Fruit fly (Drosophila melanogaster) whole organism, embryonic: ENCODE results near the gene smash.

Experiments used
- Ada2b ChIP-seq: fragments of 200-800 bp; sonication (Bioruptor generic); IDR thresholded peaks from 2 replicates; pipeline ENCODE4 v1.3.6; 2022; ENCODE audit warnings: missing biosample characterization, missing genetic modification characterization
- Awh ChIP-seq: fragments of 200-800 bp; sonication (Bioruptor generic); IDR thresholded peaks from 2 replicates; pipeline ENCODE4, ENCODE4 v1.3.6; 2022; ENCODE audit warnings: missing biosample characterization, missing genetic modification characterization
- CG1024 ChIP-seq: fragments of 200-800 bp; sonication (Bioruptor generic); IDR thresholded peaks from 2 replicates; pipeline ENCODE4 v1.3.6; 2022; ENCODE audit warnings: missing biosample characterization, missing genetic modification characterization
- CG10431 ChIP-seq: fragments of 200-800 bp; sonication (Bioruptor generic); optimal IDR thresholded peaks from 3 replicates; lab custom pipeline; 2018; ENCODE audit warnings: missing biosample characterization, mild to moderate bottlenecking, missing genetic modification characterization
- CG11247 ChIP-seq: fragments of 200-800 bp; sonication (Bioruptor generic); IDR thresholded peaks from 2 replicates; pipeline ENCODE4 v1.3.6; 2022; ENCODE audit warnings: missing biosample characterization, missing genetic modification characterization
- CG11398 ChIP-seq: fragments of 200-800 bp; sonication (Bioruptor generic); optimal IDR thresholded peaks from 2 replicates; lab custom pipeline; 2016; ENCODE audit warnings: missing biosample characterization, missing genetic modification characterization
- CG11723 ChIP-seq: fragments of 200-800 bp; sonication (Bioruptor generic); optimal IDR thresholded peaks from 2 replicates; lab custom pipeline; 2017; ENCODE audit warnings: missing biosample characterization, mild to moderate bottlenecking, missing genetic modification characterization
- CG1233 ChIP-seq: fragments of 200-800 bp; sonication (Bioruptor generic); optimal IDR thresholded peaks from 4 replicates; lab custom pipeline; 2018; ENCODE audit warnings: missing biosample characterization, mild to moderate bottlenecking, missing genetic modification characterization
- CG13775 ChIP-seq: fragments of 200-800 bp; sonication (Bioruptor generic); optimal IDR thresholded peaks from 3 replicates; lab custom pipeline; 2017; ENCODE audit warnings: missing biosample characterization, mild to moderate bottlenecking, missing genetic modification characterization
- CG13894 ChIP-seq: fragments of 200-800 bp; sonication (Bioruptor generic); optimal IDR thresholded peaks from 3 replicates; lab custom pipeline; 2018; ENCODE audit warnings: missing biosample characterization, mild to moderate bottlenecking, missing genetic modification characterization, moderate library complexity
- CG14710 ChIP-seq: fragments of 200-800 bp; sonication (Bioruptor generic); optimal IDR thresholded peaks from 3 replicates; lab custom pipeline; 2019; ENCODE audit warnings: missing biosample characterization, mild to moderate bottlenecking, missing genetic modification characterization, moderate library complexity
- CG1529 ChIP-seq: fragments of 200-800 bp; sonication (Bioruptor generic); optimal IDR thresholded peaks from 3 replicates; lab custom pipeline; 2018; ENCODE audit warnings: missing biosample characterization, missing genetic modification characterization
- CG1602 ChIP-seq: fragments of 200-800 bp; sonication (Bioruptor generic); optimal IDR thresholded peaks from 3 replicates; lab custom pipeline; 2016; ENCODE audit warnings: missing biosample characterization, missing genetic modification characterization
- CG1603 ChIP-seq: fragments of 200-800 bp; sonication (Bioruptor generic); optimal IDR thresholded peaks from 2 replicates; lab custom pipeline; 2019; ENCODE audit warnings: missing biosample characterization, mild to moderate bottlenecking, missing genetic modification characterization, moderate library complexity
- CG16815 ChIP-seq: fragments of 200-800 bp; sonication (Bioruptor generic); optimal IDR thresholded peaks from 3 replicates; lab custom pipeline; 2017; ENCODE audit warnings: missing biosample characterization, mild to moderate bottlenecking, missing genetic modification characterization
- CG17328 ChIP-seq: fragments of 200-800 bp; sonication (Bioruptor generic); IDR thresholded peaks from 2 replicates; pipeline ENCODE4 v1.3.6; 2022; ENCODE audit warnings: missing biosample characterization, missing genetic modification characterization
- CG1832 ChIP-seq: fragments of 200-800 bp; sonication (Bioruptor generic); optimal IDR thresholded peaks from 2 replicates; lab custom pipeline; 2017; ENCODE audit warnings: missing biosample characterization, mild to moderate bottlenecking, missing genetic modification characterization, inconsistent platforms
- CG30431 ChIP-seq: fragments of 200-800 bp; sonication (Bioruptor generic); optimal IDR thresholded peaks from 2 replicates; lab custom pipeline; 2017; ENCODE audit warnings: missing biosample characterization, missing genetic modification characterization
- CG32767 ChIP-seq: fragments of 200-800 bp; sonication (Bioruptor generic); IDR thresholded peaks from 2 replicates; pipeline ENCODE4 v1.3.6; 2022; ENCODE audit warnings: missing biosample characterization, missing genetic modification characterization
- CG33557 ChIP-seq: fragments of 200-800 bp; sonication (Bioruptor generic); optimal IDR thresholded peaks from 2 replicates; lab custom pipeline; 2019; ENCODE audit warnings: missing biosample characterization, mild to moderate bottlenecking, missing genetic modification characterization, moderate library complexity
- CG4404 ChIP-seq: fragments of 200-800 bp; sonication (Bioruptor generic); IDR thresholded peaks from 2 replicates; pipeline ENCODE4 v1.3.6; 2022; ENCODE audit warnings: missing biosample characterization, missing genetic modification characterization
- CG4424 ChIP-seq: fragments of 200-800 bp; sonication (Bioruptor generic); optimal IDR thresholded peaks from 3 replicates; lab custom pipeline; 2016; ENCODE audit warnings: missing biosample characterization, missing genetic modification characterization
- CG6813 ChIP-seq: fragments of 200-800 bp; sonication (Bioruptor generic); optimal IDR thresholded peaks from 2 replicates; lab custom pipeline; 2017; ENCODE audit warnings: missing biosample characterization, missing genetic modification characterization, mild to moderate bottlenecking, moderate library complexity, missing genetic modification reagents
- CG8359 ChIP-seq: fragments of 200-800 bp; sonication (Bioruptor generic); optimal IDR thresholded peaks from 2 replicates; lab custom pipeline; 2017; ENCODE audit warnings: missing biosample characterization, mild to moderate bottlenecking, missing genetic modification characterization, borderline replicate concordance
- CG9817 ChIP-seq: fragments of 200-800 bp; sonication (Bioruptor generic); optimal IDR thresholded peaks from 2 replicates; lab custom pipeline; 2018; ENCODE audit warnings: missing biosample characterization, mild to moderate bottlenecking, missing genetic modification characterization, moderate library complexity
- Doc3 ChIP-seq: fragments of 200-800 bp; sonication (Bioruptor generic); IDR thresholded peaks from 3 replicates; pipeline ENCODE4 v1.3.6; 2022; ENCODE audit warnings: missing biosample characterization, missing genetic modification characterization; ENCODE audit not compliant: partially characterized antibody
- HmgZ ChIP-seq: fragments of 200-800 bp; sonication (Bioruptor generic); optimal IDR thresholded peaks from 2 replicates; lab custom pipeline; 2018; ENCODE audit warnings: missing biosample characterization, mild to moderate bottlenecking, missing genetic modification characterization
- Xrp1 ChIP-seq: fragments of 200-800 bp; sonication (Bioruptor generic); IDR thresholded peaks from 2 replicates; pipeline ENCODE4 v1.3.6; 2022; ENCODE audit warnings: missing biosample characterization, missing genetic modification characterization
- abd-A ChIP-seq: fragments of 200-800 bp; sonication (Bioruptor generic); optimal IDR thresholded peaks from 3 replicates; lab custom pipeline; 2019; ENCODE audit warnings: missing biosample characterization, mild to moderate bottlenecking, missing genetic modification characterization, moderate library complexity
- ap ChIP-seq: fragments of 200-800 bp; sonication (Bioruptor generic); IDR thresholded peaks from 2 replicates; pipeline ENCODE4 v1.3.6; 2022; ENCODE audit warnings: missing biosample characterization, missing genetic modification characterization
- ara ChIP-seq: fragments of 200-800 bp; sonication (Bioruptor generic); IDR thresholded peaks from 2 replicates; pipeline ENCODE4 v1.3.6; 2022; ENCODE audit warnings: missing biosample characterization, missing genetic modification characterization
- bsh ChIP-seq, 2 experiments: fragments of 200-800 bp; sonication (Bioruptor generic); optimal IDR thresholded peaks; 2 replicates each; lab custom pipeline; 2017 to 2018; ENCODE audit warnings: mild to moderate bottlenecking in 2 of 2, missing biosample characterization in 2 of 2, missing genetic modification characterization in 2 of 2, moderate library complexity in 1 of 2
- chm ChIP-seq: fragments of 200-800 bp; sonication (Bioruptor generic); IDR thresholded peaks from 2 replicates; pipeline ENCODE4 v1.3.6; 2022; ENCODE audit warnings: missing biosample characterization, missing genetic modification characterization
- crc ChIP-seq: fragments of 200-800 bp; sonication (Bioruptor generic); optimal IDR thresholded peaks from 2 replicates; lab custom pipeline; 2016; ENCODE audit warnings: missing biosample characterization, missing genetic modification characterization
- dysf ChIP-seq: fragments of 200-800 bp; sonication (Bioruptor generic); IDR thresholded peaks from 3 replicates; pipeline ENCODE4 v1.3.6; 2022; ENCODE audit warnings: missing biosample characterization, missing genetic modification characterization
- emc ChIP-seq: fragments of 200-800 bp; sonication (Bioruptor generic); optimal IDR thresholded peaks from 2 replicates; lab custom pipeline; 2016; ENCODE audit warnings: missing biosample characterization, missing genetic modification characterization
- ewg ChIP-seq: fragments of 200-800 bp; sonication (Bioruptor generic); optimal IDR thresholded peaks from 3 replicates; lab custom pipeline; 2017; ENCODE audit warnings: mild to moderate bottlenecking, missing biosample characterization, missing genetic modification reagents, missing genetic modification characterization
- h ChIP-seq: fragments of >200 bp; optimal IDR thresholded peaks from 2 replicates; lab custom pipeline; 2017
- ind ChIP-seq: fragments of 200-800 bp; sonication (Bioruptor generic); optimal IDR thresholded peaks from 3 replicates; lab custom pipeline; 2016; ENCODE audit warnings: missing biosample characterization, missing genetic modification characterization
- lbe ChIP-seq: fragments of 200-800 bp; sonication (Bioruptor generic); optimal IDR thresholded peaks from 2 replicates; lab custom pipeline; 2016; ENCODE audit warnings: missing biosample characterization, mild to moderate bottlenecking, missing genetic modification characterization
- org-1 ChIP-seq: fragments of 200-800 bp; sonication (Bioruptor generic); optimal IDR thresholded peaks from 2 replicates; lab custom pipeline; 2017; ENCODE audit warnings: missing biosample characterization, missing genetic modification characterization
- pan ChIP-seq, 4 experiments: fragments of >200 bp in 3 of 4; fragments of 200-800 bp in 1 of 4; sonication (Bioruptor generic) in 1 of 4; optimal IDR thresholded peaks in 3 of 4; IDR thresholded peaks in 1 of 4; 2 replicates each; pipeline versions ENCODE4 v1.3.6 to Lab custom; 2017 to 2022; ENCODE audit warnings: missing biosample characterization in 2 of 4, missing genetic modification characterization in 2 of 4, mixed read lengths in 1 of 4
- peb ChIP-seq: fragments of 200-800 bp; sonication (Bioruptor generic); IDR thresholded peaks from 2 replicates; pipeline ENCODE4 v1.3.6; 2022; ENCODE audit warnings: missing biosample characterization, missing genetic modification characterization
- slou ChIP-seq: fragments of 200-800 bp; sonication (Bioruptor generic); optimal IDR thresholded peaks from 3 replicates; lab custom pipeline; 2016; ENCODE audit warnings: missing biosample characterization, missing genetic modification characterization
- trem ChIP-seq: fragments of 200-800 bp; optimal IDR thresholded peaks from 3 replicates; lab custom pipeline; 2019; ENCODE audit warnings: missing biosample characterization, mild to moderate bottlenecking, missing genetic modification characterization, moderate library complexity
- tup ChIP-seq: fragments of 200-800 bp; sonication (Bioruptor generic); optimal IDR thresholded peaks from 2 replicates; lab custom pipeline; 2016; ENCODE audit warnings: missing biosample characterization, mild to moderate bottlenecking, missing genetic modification characterization, moderate library complexity
- wor ChIP-seq: fragments of 200-800 bp; sonication (Bioruptor generic); IDR thresholded peaks from 2 replicates; pipeline ENCODE4 v1.3.6; 2022; ENCODE audit warnings: missing biosample characterization, missing genetic modification characterization
- zf30C ChIP-seq: fragments of 200-800 bp; sonication (Bioruptor generic); optimal IDR thresholded peaks from 3 replicates; lab custom pipeline; 2018; ENCODE audit warnings: missing biosample characterization, mild to moderate bottlenecking, missing genetic modification characterization

Gene smash

dm6 chr3R:4739492-4740431 lies 80.4 kb downstream of the smash start (continued):
- TF ChIP-seq CG17328 (GFP tag; lab: Robert Waterston, UW) (no peak), CG10431 (peak; percentile 63), h (lab: Kevin White, UChicago) (no peak), ara (GFP tag; lab: Robert Waterston, UW) (no peak), dysf (no peak), trem (tag; lab: Kevin White, UChicago) (peak; percentile 9), CG9817 (tag; lab: Kevin White, UChicago) (peak; percentile 67), CG16815 (GFP tag; lab: Kevin White, UChicago) (peak; percentile 90), wor (GFP tag; lab: Robert Waterston, UW) (no peak), ind (GFP tag; lab: Kevin White, UChicago) (peak; percentile 86), peb (GFP tag; lab: Robert Waterston, UW) (no peak), CG1603 (tag; lab: Kevin White, UChicago) (peak; percentile 36), CG33557 (GFP tag; lab: Kevin White, UChicago) (peak; percentile 65), Awh (GFP tag; lab: Robert Waterston, UW) (no peak), CG14710 (peak; percentile 86), emc (GFP tag; lab: Kevin White, UChicago) (peak; percentile 44), CG4424 (GFP tag; lab: Kevin White, UChicago) (peak; percentile 93), abd-A (tag; lab: Kevin White, UChicago) (peak; percentile 63), CG1602 (GFP tag; lab: Kevin White, UChicago) (peak; percentile 86), CG13894 (tag; lab: Kevin White, UChicago) (peak; percentile 5), CG30431 (GFP tag; lab: Kevin White, UChicago) (peak; percentile 76), CG1233 (peak; percentile 89), CG1832 (GFP tag; lab: Kevin White, UChicago) (no peak), zf30C (GFP tag; lab: Kevin White, UChicago) (no peak), CG32767 (GFP tag; lab: Robert Waterston, UW) (no peak), ap (GFP tag; lab: Robert Waterston, UW) (no peak), chm (GFP tag; lab: Robert Waterston, UW) (no peak), bsh (GFP tag; optimal IDR thresholded peaks at IDR 0.05; lab: Kevin White, UChicago) (peak; percentile 73 to 75), CG6813 (GFP tag; lab: Kevin White, UChicago) (peak; percentile 77), pan (optimal IDR thresholded peaks at IDR 0.05; lab: Kevin White, UChicago) (no peak), pan (GFP tag; optimal IDR thresholded peaks at IDR 0.05 in 1 of 2, IDR thresholded peaks at IDR 0.05 in 1 of 2) (no peak), Doc3 (GFP tag; lab: Robert Waterston, UW) (no peak), CG11247 (GFP tag; lab: Robert Waterston, UW) (no peak), CG8359 (GFP tag; lab: Kevin White, UChicago) (peak; percentile 45), CG11723 (GFP tag; lab: Kevin White, UChicago) (peak; percentile 84), org-1 (GFP tag; lab: Kevin White, UChicago) (peak; percentile 83), ewg (GFP tag; lab: Kevin White, UChicago) (peak; percentile 86), CG13775 (peak; percentile 90), CG1024 (GFP tag; lab: Robert Waterston, UW) (no peak), CG1529 (GFP tag; lab: Kevin White, UChicago) (peak; percentile 81), slou (GFP tag; lab: Kevin White, UChicago) (peak; percentile 69), tup (GFP tag; lab: Kevin White, UChicago) (no peak), lbe (peak; percentile 34), Ada2b (GFP tag; lab: Robert Waterston, UW) (no peak), Xrp1 (GFP tag; lab: Robert Waterston, UW) (no peak), CG4404 (GFP tag; lab: Robert Waterston, UW) (no peak), crc (GFP tag; lab: Kevin White, UChicago) (peak; percentile 64), HmgZ (tag; lab: Kevin White, UChicago) (peak; percentile 30), CG11398 (GFP tag; lab: Kevin White, UChicago) (peak; percentile 62)
